Worm (Caenorhabditis elegans) whole organism, young adult: ENCODE measurements around the gene trcs-2.

Experiments
- B0336.3 ChIP-seq: fragments of 200-800 bp; sonication (Bioruptor generic); IDR thresholded peaks from 2 replicates; pipeline ENCODE4 v1.3.6; 2022; ENCODE audit warnings: missing genetic modification characterization, missing compliant biosample characterization
- C17E4.6 ChIP-seq: fragments of 200-800 bp; sonication (Bioruptor generic); IDR thresholded peaks from 2 replicates; pipeline ENCODE4 v1.3.6; 2022; ENCODE audit warnings: missing genetic modification reagents, missing genetic modification characterization, missing compliant biosample characterization
- D2030.7 ChIP-seq: fragments of 200-800 bp; sonication (Bioruptor generic); IDR thresholded peaks from 2 replicates; pipeline ENCODE4 v1.3.6; 2022; ENCODE audit warnings: missing genetic modification reagents, missing genetic modification characterization, missing compliant biosample characterization
- F10E7.11 ChIP-seq: sonication (generic microtip); optimal IDR thresholded peaks from 2 replicates; lab custom pipeline; 2017; ENCODE audit warnings: mild to moderate bottlenecking, missing genetic modification characterization, moderate library complexity, missing compliant biosample characterization
- F37B4.10 ChIP-seq: fragments of 200-800 bp; sonication (Bioruptor generic); IDR thresholded peaks from 2 replicates; pipeline ENCODE4 v1.3.6; 2022; ENCODE audit warnings: missing genetic modification characterization, missing compliant biosample characterization
- F49E8.2 ChIP-seq: sonication (generic microtip); optimal IDR thresholded peaks from 3 replicates; lab custom pipeline; 2017; ENCODE audit warnings: missing genetic modification characterization, mild to moderate bottlenecking, missing compliant biosample characterization, antibody characterized with exemption, moderate library complexity; ENCODE audit not compliant: insufficient read depth
- K12H6.12 ChIP-seq: fragments of 200-800 bp; sonication (Bioruptor generic); optimal IDR thresholded peaks from 2 replicates; lab custom pipeline; 2018; ENCODE audit warnings: mild to moderate bottlenecking, missing genetic modification characterization, missing compliant biosample characterization
- Y53F4B.3 ChIP-seq: fragments of 200-800 bp; sonication (Bioruptor generic); IDR thresholded peaks from 2 replicates; pipeline ENCODE4 v1.3.6; 2022; ENCODE audit warnings: missing genetic modification reagents, missing genetic modification characterization, missing compliant biosample characterization
- Y67H2A.10 ChIP-seq: fragments of 200-800 bp; sonication (Bioruptor generic); conservative IDR thresholded peaks from 2 replicates; pipeline ENCODE4 v1.3.6; 2022; ENCODE audit warnings: missing genetic modification reagents, missing genetic modification characterization, missing compliant biosample characterization
- ama-1 ChIP-seq, 3 experiments: fragments of 150-350 bp in 1 of 3; sonication (generic microtip) in 2 of 3; optimal IDR thresholded peaks; 2 replicates each; lab custom pipeline; 2014 to 2018; ENCODE audit warnings: missing biosample characterization in 2 of 3, missing genetic modification characterization in 2 of 3, missing genetic modification reagents in 2 of 3
- aptf-2 ChIP-seq: fragments of 200-800 bp; sonication (Bioruptor generic); conservative IDR thresholded peaks from 2 replicates; pipeline ENCODE4 v1.3.6; 2022; ENCODE audit warnings: missing genetic modification reagents, missing genetic modification characterization, missing compliant biosample characterization
- aptf-3 ChIP-seq: fragments of 200-800 bp; sonication (Bioruptor generic); IDR thresholded peaks from 2 replicates; pipeline ENCODE4 v1.3.6; 2022; ENCODE audit warnings: missing genetic modification characterization, missing compliant biosample characterization
- athp-1 ChIP-seq: sonication (generic microtip); optimal IDR thresholded peaks from 2 replicates; lab custom pipeline; 2017; ENCODE audit warnings: mild to moderate bottlenecking, missing genetic modification characterization, missing compliant biosample characterization
- attf-3 ChIP-seq: fragments of 200-800 bp; sonication (Bioruptor generic); conservative IDR thresholded peaks from 2 replicates; pipeline ENCODE4 v1.3.6; 2022; ENCODE audit warnings: missing genetic modification reagents, missing genetic modification characterization, missing compliant biosample characterization
- attf-5 ChIP-seq: fragments of 200-800 bp; sonication (Bioruptor generic); optimal IDR thresholded peaks from 2 replicates; lab custom pipeline; 2018; ENCODE audit warnings: mild to moderate bottlenecking, missing genetic modification characterization, missing compliant biosample characterization
- cebp-2 ChIP-seq: fragments of 200-800 bp; sonication (Bioruptor generic); IDR thresholded peaks from 2 replicates; pipeline ENCODE4 v1.3.6; 2022; ENCODE audit warnings: missing genetic modification characterization, missing compliant biosample characterization
- ceh-100 ChIP-seq: fragments of 200-800 bp; sonication (Bioruptor generic); IDR thresholded peaks from 2 replicates; pipeline ENCODE4 v1.3.6; 2022; ENCODE audit warnings: missing genetic modification reagents, missing genetic modification characterization, missing compliant biosample characterization
- ceh-27 ChIP-seq: fragments of 200-800 bp; sonication (Bioruptor generic); optimal IDR thresholded peaks from 2 replicates; lab custom pipeline; 2018; ENCODE audit warnings: mild to moderate bottlenecking, missing genetic modification characterization, moderate library complexity, missing compliant biosample characterization
- ceh-91 ChIP-seq: fragments of 200-800 bp; sonication (Bioruptor generic); IDR thresholded peaks from 2 replicates; pipeline ENCODE4 v1.3.6; 2022; ENCODE audit warnings: missing genetic modification reagents, missing genetic modification characterization, missing compliant biosample characterization
- chd-7 ChIP-seq: sonication (generic microtip); optimal IDR thresholded peaks from 2 replicates; lab custom pipeline; 2016; ENCODE audit warnings: mild to moderate bottlenecking, missing genetic modification characterization, moderate library complexity, missing compliant biosample characterization
- dox-1 ChIP-seq: fragments of 200-800 bp; sonication (Bioruptor generic); IDR thresholded peaks from 2 replicates; pipeline ENCODE4 v1.3.6; 2022; ENCODE audit warnings: missing genetic modification reagents, missing genetic modification characterization, missing compliant biosample characterization
- efl-1 ChIP-seq: fragments of 150-350 bp; optimal IDR thresholded peaks from 2 replicates; lab custom pipeline; 2014; ENCODE audit warnings: missing biosample characterization, missing genetic modification reagents, missing genetic modification characterization
- him-1 ChIP-seq: sonication (generic microtip); optimal IDR thresholded peaks from 2 replicates; lab custom pipeline; 2016; ENCODE audit warnings: missing genotype, missing genetic modification reagents, missing genetic modification characterization, missing compliant biosample characterization
- hlh-12 ChIP-seq: sonication (generic microtip); optimal IDR thresholded peaks from 2 replicates; lab custom pipeline; 2016; ENCODE audit warnings: missing genetic modification characterization, missing compliant biosample characterization
- hmg-1.2 ChIP-seq: fragments of 200-800 bp; sonication (Bioruptor generic); IDR thresholded peaks from 2 replicates; pipeline ENCODE4 v1.3.6; 2022; ENCODE audit warnings: missing genetic modification reagents, missing genetic modification characterization, missing compliant biosample characterization
- let-526 ChIP-seq: fragments of 200-800 bp; sonication (Bioruptor generic); IDR thresholded peaks from 2 replicates; pipeline ENCODE4 v1.3.6; 2022; ENCODE audit warnings: missing genetic modification reagents, missing genetic modification characterization, missing compliant biosample characterization
- lin-40 ChIP-seq: sonication (generic microtip); optimal IDR thresholded peaks from 2 replicates; lab custom pipeline; 2016; ENCODE audit warnings: missing genetic modification characterization, mild to moderate bottlenecking, missing compliant biosample characterization, missing genotype, missing genetic modification reagents
- lin-54 ChIP-seq: fragments of 200-800 bp; sonication (Bioruptor generic); optimal IDR thresholded peaks from 2 replicates; lab custom pipeline; 2018; ENCODE audit warnings: mild to moderate bottlenecking, missing genetic modification characterization, missing compliant biosample characterization
- madf-10 ChIP-seq: sonication (generic microtip); optimal IDR thresholded peaks from 2 replicates; lab custom pipeline; 2016; ENCODE audit warnings: mild to moderate bottlenecking, missing genetic modification characterization, missing compliant biosample characterization
- madf-3 ChIP-seq: fragments of 200-800 bp; sonication (Bioruptor generic); IDR thresholded peaks from 2 replicates; pipeline ENCODE4 v1.3.6; 2022; ENCODE audit warnings: missing genetic modification reagents, missing genetic modification characterization, missing compliant biosample characterization
- mcd-1 ChIP-seq: fragments of 200-800 bp; sonication (Bioruptor generic); IDR thresholded peaks from 2 replicates; pipeline ENCODE4 v1.3.6; 2022; ENCODE audit warnings: missing genetic modification reagents, missing genetic modification characterization, missing compliant biosample characterization
- mes-4 ChIP-seq: sonication (generic microtip); optimal IDR thresholded peaks from 2 replicates; lab custom pipeline; 2016; ENCODE audit warnings: missing genotype, missing genetic modification characterization, missing compliant biosample characterization
- nfyb-1 ChIP-seq: fragments of 200-800 bp; sonication (Bioruptor generic); IDR thresholded peaks from 2 replicates; pipeline ENCODE4 v1.3.6; 2022; ENCODE audit warnings: missing genetic modification reagents, missing genetic modification characterization, missing compliant biosample characterization
- nhr-27 ChIP-seq: fragments of 200-800 bp; sonication (Bioruptor generic); optimal IDR thresholded peaks from 2 replicates; lab custom pipeline; 2018; ENCODE audit warnings: mild to moderate bottlenecking, missing genetic modification characterization, moderate library complexity, missing compliant biosample characterization
- nhr-80 ChIP-seq: sonication (generic microtip); optimal IDR thresholded peaks from 2 replicates; lab custom pipeline; 2016; ENCODE audit warnings: missing genetic modification characterization, missing compliant biosample characterization
- pbrm-1 ChIP-seq: fragments of 200-800 bp; sonication (Bioruptor generic); IDR thresholded peaks from 2 replicates; pipeline ENCODE4 v1.3.6; 2022; ENCODE audit warnings: missing genetic modification reagents, missing genetic modification characterization, missing compliant biosample characterization
- rcor-1 ChIP-seq: fragments of 200-800 bp; sonication (Bioruptor generic); IDR thresholded peaks from 2 replicates; pipeline ENCODE4 v1.3.6; 2022; ENCODE audit warnings: missing genetic modification reagents, missing genetic modification characterization, missing compliant biosample characterization
- rec-8 ChIP-seq, 2 experiments: sonication (generic microtip); optimal IDR thresholded peaks; 2 replicates each; lab custom pipeline; 2016; ENCODE audit warnings: mild to moderate bottlenecking in 2 of 2, missing genetic modification characterization in 2 of 2, missing genetic modification reagents in 2 of 2, missing genotype in 2 of 2, missing biosample characterization in 1 of 2, missing compliant biosample characterization in 1 of 2, moderate library complexity in 1 of 2
- rpc-1 ChIP-seq, 2 experiments: fragments of 150-350 bp in 1 of 2; sonication (generic microtip) in 1 of 2; optimal IDR thresholded peaks; 2 replicates each; lab custom pipeline; 2014 to 2018; ENCODE audit warnings: missing biosample characterization in 1 of 2, missing genetic modification characterization in 1 of 2, missing genetic modification reagents in 1 of 2, missing genotype in 1 of 2
- sea-2 ChIP-seq: fragments of 200-800 bp; sonication (Bioruptor generic); IDR thresholded peaks from 2 replicates; pipeline ENCODE4 v1.3.6; 2022; ENCODE audit warnings: missing genetic modification characterization, missing compliant biosample characterization
- snpc-3.4 ChIP-seq: sonication (generic microtip); optimal IDR thresholded peaks from 2 replicates; lab custom pipeline; 2017; ENCODE audit warnings: missing genetic modification characterization, mild to moderate bottlenecking, missing compliant biosample characterization, antibody characterized with exemption, moderate library complexity, missing genotype, missing genetic modification reagents
- tbx-9 ChIP-seq: sonication (generic microtip); optimal IDR thresholded peaks from 2 replicates; lab custom pipeline; 2016; ENCODE audit warnings: borderline replicate concordance, missing genetic modification characterization, inconsistent platforms, missing compliant biosample characterization
- xnd-1 ChIP-seq: sonication (generic microtip); optimal IDR thresholded peaks from 2 replicates; lab custom pipeline; 2016; ENCODE audit warnings: missing genotype, missing genetic modification reagents, missing genetic modification characterization, missing compliant biosample characterization
- ztf-18 ChIP-seq: sonication (generic microtip); optimal IDR thresholded peaks from 2 replicates; lab custom pipeline; 2016; ENCODE audit warnings: missing genotype, mild to moderate bottlenecking, missing genetic modification characterization, missing compliant biosample characterization
- ztf-3 ChIP-seq: fragments of 200-800 bp; sonication (Bioruptor generic); optimal IDR thresholded peaks from 2 replicates; lab custom pipeline; 2018; ENCODE audit warnings: mild to moderate bottlenecking, missing genetic modification characterization, missing compliant biosample characterization

The trcs-2 gene

ce11 chrII:8747246-8747938 lies 25.1 kb downstream of the trcs-2 start (continued):
- TF ChIP-seq hlh-12 (tag; lab: Kevin White, UChicago) (no peak), D2030.7 (GFP tag; lab: Robert Waterston, UW) (no peak), ceh-100 (peak; percentile 20; the same call in 1 of the 2 replicates), ztf-3 (GFP tag; lab: Kevin White, UChicago) (peak; percentile 77), lin-40 (peak; percentile 68), mes-4 (tag; lab: Kevin White, UChicago) (no peak), nfyb-1 (GFP tag; lab: Robert Waterston, UW) (peak; percentile 78), aptf-3 (peak; percentile 63), tbx-9 (no peak), lin-54 (GFP tag; lab: Kevin White, UChicago) (peak; percentile 46), attf-5 (GFP tag; lab: Kevin White, UChicago) (peak; percentile 70), hmg-1.2 (peak; percentile 4; the same call in 1 of the 2 replicates), nhr-80 (tag; lab: Kevin White, UChicago) (peak; percentile 59), F37B4.10 (GFP tag; lab: Robert Waterston, UW) (0 out of 2 replicates have a peak, but pooled peaks have one; percentile 80), efl-1 (GFP tag; lab: Kevin White, UChicago) (peak; percentile 8), madf-3 (peak; percentile 66; the same call in 1 of the 2 replicates), mcd-1 (GFP tag; lab: Robert Waterston, UW) (peak; percentile 35; the same call in 1 of the 2 replicates), nhr-27 (tag; lab: Kevin White, UChicago) (peak; percentile 54), ceh-27 (no peak), dox-1 (GFP tag; lab: Robert Waterston, UW) (peak; percentile 75), xnd-1 (tag; lab: Kevin White, UChicago) (no peak), K12H6.12 (tag; lab: Kevin White, UChicago) (peak; percentile 75), cebp-2 (GFP tag; lab: Robert Waterston, UW) (0 out of 2 replicates have a peak, but pooled peaks have one; percentile 23), Y67H2A.10 (GFP tag; lab: Robert Waterston, UW) (no peak), sea-2 (GFP tag; lab: Robert Waterston, UW) (no peak), pbrm-1 (GFP tag; lab: Robert Waterston, UW) (peak; percentile 66; the same call in 1 of the 2 replicates), F10E7.11 (no peak), ceh-91 (GFP tag; lab: Robert Waterston, UW) (no peak), B0336.3 (GFP tag; lab: Robert Waterston, UW) (peak; percentile 88), madf-10 (peak; percentile 60), snpc-3.4 (no peak), athp-1 (tag; lab: Kevin White, UChicago) (no peak), ztf-18 (tag; lab: Kevin White, UChicago) (peak; percentile 7), ama-1 (optimal IDR thresholded peaks at IDR 0.05; lab: Kevin White, UChicago) (peak; percentile 96), ama-1 (GFP tag; optimal IDR thresholded peaks at IDR 0.05; lab: Kevin White, UChicago) (no peak), rcor-1 (GFP tag; lab: Robert Waterston, UW) (0 out of 2 replicates have a peak, but pooled peaks have one; percentile 9), rec-8 (tag; optimal IDR thresholded peaks at IDR 0.05; lab: Kevin White, UChicago) (no peak), rpc-1 (optimal IDR thresholded peaks at IDR 0.05; lab: Kevin White, UChicago) (no peak), rpc-1 (tag; optimal IDR thresholded peaks at IDR 0.05; lab: Kevin White, UChicago) (no peak), C17E4.6 (no peak), chd-7 (tag; lab: Kevin White, UChicago) (peak; percentile 86), him-1 (tag; lab: Kevin White, UChicago) (no peak), aptf-2 (peak; percentile 59; the same call in 1 of the 2 replicates), Y53F4B.3 (GFP tag; lab: Robert Waterston, UW) (0 out of 2 replicates have a peak, but pooled peaks have one; percentile 25), F49E8.2 (tag; lab: Kevin White, UChicago) (no peak), attf-3 (no peak), let-526 (peak; percentile 51)
- TF ChIP-seq, all 124 proteins: peak for 65
